Worm (Caenorhabditis elegans): ENCODE data around the gene ztf-28.

- TF ChIP-seq ztf-11 (tag; optimal IDR thresholded peaks at IDR 0.05) (no peak), drap-1 (GFP tag; optimal IDR thresholded peaks at IDR 0.05) (no peak), snpc-4 (tag; optimal IDR thresholded peaks at IDR 0.05) (no peak), tbx-8 (GFP tag; optimal IDR thresholded peaks at IDR 0.05) (no peak), sptf-1 (tag; optimal IDR thresholded peaks at IDR 0.05) (no peak), nhr-12 (tag; optimal IDR thresholded peaks at IDR 0.05) (no peak), nhr-76 (tag; optimal IDR thresholded peaks at IDR 0.05) (no peak), ces-1 (GFP tag; optimal IDR thresholded peaks at IDR 0.05) (no peak), unc-39 (tag; optimal IDR thresholded peaks at IDR 0.05) (no peak), nhr-237 (tag; optimal IDR thresholded peaks at IDR 0.05) (no peak), bed-3 (GFP tag; optimal IDR thresholded peaks at IDR 0.05) (no peak)
Observed at ce11 chrV:2137010-2137409, 46.5 kb downstream of the ztf-28 start.

Measured in whole organism, mixed stage, embryonic.